Worm (Caenorhabditis elegans): ENCODE measurements around the gene nprl-2.
"Not testable (repeated sequence)": the region's sequence is repeated elsewhere in the genome, so short reads cannot be mapped to it uniquely, and the experiment has no call there.

Gene nprl-2

ce11 chrIV:7552958-7553553, 3.6 kb upstream of the nprl-2 start, which contains the start of gene dif-1 (continued):
- TF ChIP-seq tbx-2 (tag; optimal IDR thresholded peaks at IDR 0.05) = no peak
- no peak for TF ChIP-seq nhr-67 (tag; optimal IDR thresholded peaks at IDR 0.05)
- TF ChIP-seq pha-4 (tag; optimal IDR thresholded peaks at IDR 0.05) = peak; percentile 55

DNA sequence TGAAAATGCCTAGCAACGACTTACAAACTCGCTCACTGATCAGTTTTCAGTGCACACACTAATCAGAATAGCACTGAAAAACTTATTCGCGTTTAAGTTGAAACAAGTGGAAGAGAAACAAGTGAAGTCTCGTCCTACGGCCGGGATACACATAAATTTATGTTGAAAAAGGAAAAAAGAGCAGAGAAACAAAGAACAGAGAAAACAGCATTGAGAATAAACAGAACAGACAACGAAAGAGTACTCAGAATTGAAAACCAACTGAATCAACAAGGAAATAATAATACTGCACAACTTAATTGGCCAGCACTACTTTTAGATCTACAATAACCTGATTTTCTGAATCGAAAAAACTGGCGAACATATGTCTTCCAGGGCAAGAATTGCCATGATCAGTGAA, 2.3 kb upstream of the nprl-2 start, which contains the start of gene F49E8.6:
TSS of gene F49E8.6 (minus strand) at position 317 of the 400 bp plus-strand sequence.
- TF ChIP-seq pqm-1 (tag; optimal IDR thresholded peaks at IDR 0.05) = no peak
- TF ChIP-seq aly-2 (tag; optimal IDR thresholded peaks at IDR 0.05) = no peak
- TF ChIP-seq nfya-1 (tag; optimal IDR thresholded peaks at IDR 0.05; ENCODE audit: insufficient read depth) = peak; percentile 6
- TF ChIP-seq nhr-28 (tag; optimal IDR thresholded peaks at IDR 0.05) = no peak
- TF ChIP-seq hmg-11 (tag; optimal IDR thresholded peaks at IDR 0.05) = no peak
- TF ChIP-seq pha-4 (tag; optimal IDR thresholded peaks at IDR 0.05) = peak; percentile 57

ce11 chrIV:7558653-7559052, 2.0 kb downstream of the nprl-2 start:
- TF ChIP-seq hmg-11 (tag; optimal IDR thresholded peaks at IDR 0.05) (no peak), ztf-4 (tag; optimal IDR thresholded peaks at IDR 0.05) (no peak), mml-1 (tag; optimal IDR thresholded peaks at IDR 0.05) (no peak), lin-15B (tag; optimal IDR thresholded peaks at IDR 0.05) (no peak), unc-62 (GFP tag; optimal IDR thresholded peaks at IDR 0.05) (no peak), lin-39 (tag; optimal IDR thresholded peaks at IDR 0.05) (no peak), elt-1 (tag; optimal IDR thresholded peaks at IDR 0.05) (no peak), nfya-1 (tag; optimal IDR thresholded peaks at IDR 0.05; ENCODE audit: insufficient read depth) (no peak), nhr-23 (tag; optimal IDR thresholded peaks at IDR 0.05) (no peak), jun-1 (tag; optimal IDR thresholded peaks at IDR 0.05) (no peak), lsy-12 (tag; optimal IDR thresholded peaks at IDR 0.05) (no peak)

DNA sequence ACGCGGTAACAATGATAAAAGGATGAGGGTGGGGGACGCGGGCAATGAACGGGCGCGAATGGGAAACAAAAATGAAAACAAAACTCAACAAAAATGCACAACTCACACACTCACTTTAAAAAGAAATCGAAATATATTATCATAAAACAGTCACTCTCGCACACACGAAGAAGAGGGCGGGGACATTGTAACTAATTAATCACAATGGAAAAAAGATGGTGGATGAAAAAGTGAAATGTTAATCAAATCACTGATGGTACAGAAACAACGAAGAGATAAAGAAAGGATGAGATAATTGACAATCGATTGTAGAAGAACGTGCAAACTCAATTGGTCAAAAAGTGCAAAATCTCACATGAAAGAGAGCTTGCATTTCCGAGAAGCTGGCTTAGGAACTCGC, 2.6 kb downstream of the nprl-2 start:
- TF ChIP-seq sea-2 (GFP tag; optimal IDR thresholded peaks at IDR 0.05) = no peak
- TF ChIP-seq pqm-1 (tag; optimal IDR thresholded peaks at IDR 0.05) = no peak
- TF ChIP-seq daf-12 (tag; optimal IDR thresholded peaks at IDR 0.05) = no peak
- no peak for TF ChIP-seq nhr-76 (tag; optimal IDR thresholded peaks at IDR 0.05)
- no peak for TF ChIP-seq nhr-12 (tag; optimal IDR thresholded peaks at IDR 0.05)
- no peak for TF ChIP-seq ama-1 (optimal IDR thresholded peaks at IDR 0.05)

ce11 chrIV:7561614-7562142, 5.1 kb downstream of the nprl-2 start, which contains the start of gene ima-3:
ima-3 (minus strand) TSS chrIV:7561664.
- TF ChIP-seq nhr-12 (tag; optimal IDR thresholded peaks at IDR 0.05) (no peak), elt-2 (tag; optimal IDR thresholded peaks at IDR 0.05) (peak; percentile 12), tbx-2 (tag; optimal IDR thresholded peaks at IDR 0.05) (no peak), lin-15B (tag; optimal IDR thresholded peaks at IDR 0.05) (peak; percentile 75), pha-4 (tag; optimal IDR thresholded peaks at IDR 0.05) (peak; percentile 78), ama-1 (optimal IDR thresholded peaks at IDR 0.05) (no peak), aly-2 (tag; optimal IDR thresholded peaks at IDR 0.05) (no peak), lsy-12 (tag; optimal IDR thresholded peaks at IDR 0.05) (no peak), eor-1 (tag; optimal IDR thresholded peaks at IDR 0.05) (no peak), hmg-11 (tag; optimal IDR thresholded peaks at IDR 0.05) (peak; percentile 39), ztf-11 (tag; optimal IDR thresholded peaks at IDR 0.05) (no peak), unc-39 (tag; optimal IDR thresholded peaks at IDR 0.05) (no peak), nfya-1 (tag; optimal IDR thresholded peaks at IDR 0.05; ENCODE audit: insufficient read depth) (peak; percentile 59), egl-5 (tag; optimal IDR thresholded peaks at IDR 0.05) (peak; percentile 53), snpc-4 (tag; optimal IDR thresholded peaks at IDR 0.05) (peak; percentile 29), mml-1 (tag; optimal IDR thresholded peaks at IDR 0.05) (no peak), lin-39 (tag; optimal IDR thresholded peaks at IDR 0.05) (peak; percentile 48), nhr-23 (tag; optimal IDR thresholded peaks at IDR 0.05) (peak; percentile 33), nhr-11 (tag; optimal IDR thresholded peaks at IDR 0.05) (no peak), pqm-1 (tag; optimal IDR thresholded peaks at IDR 0.05) (no peak)

DNA sequence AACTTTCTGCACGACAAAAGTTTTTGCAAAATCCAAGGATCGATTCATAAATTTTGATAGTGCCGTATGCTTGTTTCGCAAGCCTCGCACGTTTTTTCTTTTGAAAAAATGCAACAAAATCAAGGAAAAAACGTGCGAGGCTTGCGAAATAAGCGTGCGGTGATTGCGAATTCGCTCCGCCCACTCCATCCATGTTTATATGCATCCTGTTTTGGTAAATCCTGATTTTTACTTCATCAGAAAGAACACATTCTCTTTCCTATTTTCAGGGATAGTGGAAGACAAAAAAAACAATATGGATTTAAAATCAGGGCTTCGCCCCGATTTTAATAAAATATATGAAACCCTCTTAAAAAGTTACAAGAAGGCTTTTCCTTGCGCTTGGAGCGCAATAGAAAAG, 7.2 kb downstream of the nprl-2 start, which contains the start of gene F32E10.9:
TSS of gene F32E10.9 (minus strand) at position 101 of the 400 bp plus-strand sequence.
- TF ChIP-seq ZK546.5 (tag; optimal IDR thresholded peaks at IDR 0.05); fkh-10 (GFP tag; optimal IDR thresholded peaks at IDR 0.05); ama-1 (optimal IDR thresholded peaks at IDR 0.05): not testable (repeated sequence)

Measured in whole organism, L3 larva.